Fruit fly (Drosophila melanogaster): Measurements from ENCODE around the gene Culd.

The Culd gene

DNA sequence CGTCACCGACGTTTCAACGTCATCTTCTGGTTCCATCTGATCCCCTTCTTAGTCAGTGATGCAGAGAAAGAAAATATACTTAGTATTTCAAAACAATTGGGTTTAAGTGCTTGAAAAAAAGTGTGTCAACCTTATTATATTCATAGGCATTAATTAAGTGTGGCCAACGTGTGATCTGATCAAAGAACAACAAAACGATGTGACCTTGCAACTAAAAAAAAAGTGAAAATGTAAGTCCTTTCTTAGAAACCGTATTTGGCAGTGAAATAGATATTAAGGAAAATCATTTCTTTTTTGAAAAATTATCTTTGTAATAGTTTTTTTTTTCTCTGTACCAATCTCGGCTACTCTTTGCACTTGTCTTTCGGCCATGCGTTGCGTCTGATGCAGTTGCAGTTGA lies 29.0 kb upstream of the Culd start:
- TF ChIP-seq Sox102F (GFP tag; optimal IDR thresholded peaks at IDR 0.05), result peak; percentile 21
- no peak for TF ChIP-seq CG8944 (GFP tag; optimal IDR thresholded peaks at IDR 0.05)
- peak; percentile 15 for TF ChIP-seq CG14710 (tag; optimal IDR thresholded peaks at IDR 0.05)
- no peak for TF ChIP-seq CG8924 (tag; optimal IDR thresholded peaks at IDR 0.05)
- TF ChIP-seq ewg (GFP tag; optimal IDR thresholded peaks at IDR 0.05), result no peak
- TF ChIP-seq CG9609 (GFP tag; optimal IDR thresholded peaks at IDR 0.05), result peak; percentile 10
- TF ChIP-seq Bgb (GFP tag; IDR thresholded peaks at IDR 0.05; ENCODE audit: partially characterized antibody), result no peak
- TF ChIP-seq tio (GFP tag; optimal IDR thresholded peaks at IDR 0.05), result peak; percentile 10
- no peak for TF ChIP-seq CkIIα-i1 (GFP tag; IDR thresholded peaks at IDR 0.05)
- no peak for TF ChIP-seq CG10959 (GFP tag; IDR thresholded peaks at IDR 0.05)
- no peak for TF ChIP-seq Sox100B (GFP tag; optimal IDR thresholded peaks at IDR 0.05)
- TF ChIP-seq CG9215 (GFP tag; IDR thresholded peaks at IDR 0.05), result no peak
- TF ChIP-seq sens (GFP tag), result peak; percentile 86
- TF ChIP-seq Drgx (GFP tag; IDR thresholded peaks at IDR 0.05), result peak; percentile 56; the same call in 1 of the 2 replicates
- TF ChIP-seq bsh (GFP tag; optimal IDR thresholded peaks at IDR 0.05), result peak in 1 of 2 experiments; percentile 61
- peak; percentile 1 for TF ChIP-seq CG15601 (tag; optimal IDR thresholded peaks at IDR 0.05)
- TF ChIP-seq CG8388 (GFP tag; optimal IDR thresholded peaks at IDR 0.05), result peak; percentile 10
- no peak for TF ChIP-seq CG3065 (GFP tag; optimal IDR thresholded peaks at IDR 0.05)
- no peak for TF ChIP-seq CG9797 (GFP tag; optimal IDR thresholded peaks at IDR 0.05)
- TF ChIP-seq NfI (GFP tag; optimal IDR thresholded peaks at IDR 0.05), result no peak
- no peak for TF ChIP-seq luna (GFP tag; optimal IDR thresholded peaks at IDR 0.05)
- TF ChIP-seq stwl (tag; optimal IDR thresholded peaks at IDR 0.05), result peak; percentile 74
- no peak for TF ChIP-seq CG4617 (GFP tag; optimal IDR thresholded peaks at IDR 0.05; ENCODE audit: borderline replicate concordance)
- peak; percentile 31 for TF ChIP-seq Ssrp (tag; optimal IDR thresholded peaks at IDR 0.05)
- TF ChIP-seq gem (tag; optimal IDR thresholded peaks at IDR 0.05), result peak; percentile 49
- no peak for TF ChIP-seq CG13296 (GFP tag; optimal IDR thresholded peaks at IDR 0.05)
- no peak for TF ChIP-seq CG6272 (GFP tag; IDR thresholded peaks at IDR 0.05)
- no peak for TF ChIP-seq CG2116 (GFP tag; optimal IDR thresholded peaks at IDR 0.05)
- no peak for TF ChIP-seq CG2202 (tag; optimal IDR thresholded peaks at IDR 0.05)
- no peak for TF ChIP-seq CG14050 (GFP tag; IDR thresholded peaks at IDR 0.05)
- no peak for TF ChIP-seq CG11398 (GFP tag; optimal IDR thresholded peaks at IDR 0.05)
- no peak for TF ChIP-seq CG5245 (GFP tag; optimal IDR thresholded peaks at IDR 0.05)
- peak; percentile 29; the same call in 1 of the 2 replicates for TF ChIP-seq CG17328 (GFP tag; IDR thresholded peaks at IDR 0.05)
- TF ChIP-seq CG43689 (GFP tag; IDR thresholded peaks at IDR 0.05), result no peak
- no peak for TF ChIP-seq Spps (tag; optimal IDR thresholded peaks at IDR 0.05)
- TF ChIP-seq phol (tag; optimal IDR thresholded peaks at IDR 0.05), result peak; percentile 47
- no peak for TF ChIP-seq CG30020 (tag; optimal IDR thresholded peaks at IDR 0.05)
- peak; percentile 4 for TF ChIP-seq Lhr (GFP tag; optimal IDR thresholded peaks at IDR 0.05)
- no peak for TF ChIP-seq ATbp (GFP tag; optimal IDR thresholded peaks at IDR 0.05)
- TF ChIP-seq lola (GFP tag; optimal IDR thresholded peaks at IDR 0.05), result no peak
- TF ChIP-seq nmo (GFP tag; optimal IDR thresholded peaks at IDR 0.05), result peak; percentile 44
- TF ChIP-seq CG2199 (GFP tag; IDR thresholded peaks at IDR 0.05), result no peak
- TF ChIP-seq D (optimal IDR thresholded peaks at IDR 0.05), result no peak
- TF ChIP-seq D (GFP tag; optimal IDR thresholded peaks at IDR 0.05), result peak; percentile 24
- TF ChIP-seq HLHmδ (GFP tag; optimal IDR thresholded peaks at IDR 0.05), result no peak
- no peak for TF ChIP-seq CG10321 (GFP tag; IDR thresholded peaks at IDR 0.05)
- peak; percentile 7 for TF ChIP-seq CG12391 (tag; optimal IDR thresholded peaks at IDR 0.05)
- TF ChIP-seq CG31365 (tag; optimal IDR thresholded peaks at IDR 0.05), result no peak
- TF ChIP-seq CG17186 (GFP tag; optimal IDR thresholded peaks at IDR 0.05), result no peak
- no peak for TF ChIP-seq trh (GFP tag; optimal IDR thresholded peaks at IDR 0.05)
- TF ChIP-seq ssp (GFP tag; IDR thresholded peaks at IDR 0.05), result no peak

All from whole organism, embryonic.